Worm (Caenorhabditis elegans) whole organism, late embryonic: Measurements from ENCODE around the gene zyg-8.

Source experiments
- ets-4 ChIP-seq: sonication (generic microtip); optimal IDR thresholded peaks from 2 replicates; lab custom pipeline; 2016; ENCODE audit warnings: missing genetic modification characterization, missing compliant biosample characterization
- eyg-1 ChIP-seq: sonication (generic microtip); optimal IDR thresholded peaks from 2 replicates; lab custom pipeline; 2016; ENCODE audit warnings: missing genotype, missing genetic modification characterization, missing compliant biosample characterization
- fkh-10 ChIP-seq: fragments of 150-350 bp; optimal IDR thresholded peaks from 2 replicates; lab custom pipeline; 2014; ENCODE audit warnings: missing biosample characterization, missing genetic modification reagents, missing genetic modification characterization
- lim-6 ChIP-seq: sonication (generic microtip); optimal IDR thresholded peaks from 2 replicates; lab custom pipeline; 2016; ENCODE audit warnings: missing genetic modification characterization, missing compliant biosample characterization
- lin-11 ChIP-seq: fragments of 200-800 bp; sonication (Bioruptor generic); optimal IDR thresholded peaks from 2 replicates; lab custom pipeline; 2018; ENCODE audit warnings: mild to moderate bottlenecking, missing genetic modification characterization, missing compliant biosample characterization
- nhr-11 ChIP-seq: fragments of 150-350 bp; optimal IDR thresholded peaks from 2 replicates; lab custom pipeline; 2014; ENCODE audit warnings: missing biosample characterization, missing genetic modification characterization
- pax-1 ChIP-seq: fragments of 150-350 bp; optimal IDR thresholded peaks from 2 replicates; lab custom pipeline; 2014; ENCODE audit warnings: missing biosample characterization, missing genetic modification characterization

DNA sequence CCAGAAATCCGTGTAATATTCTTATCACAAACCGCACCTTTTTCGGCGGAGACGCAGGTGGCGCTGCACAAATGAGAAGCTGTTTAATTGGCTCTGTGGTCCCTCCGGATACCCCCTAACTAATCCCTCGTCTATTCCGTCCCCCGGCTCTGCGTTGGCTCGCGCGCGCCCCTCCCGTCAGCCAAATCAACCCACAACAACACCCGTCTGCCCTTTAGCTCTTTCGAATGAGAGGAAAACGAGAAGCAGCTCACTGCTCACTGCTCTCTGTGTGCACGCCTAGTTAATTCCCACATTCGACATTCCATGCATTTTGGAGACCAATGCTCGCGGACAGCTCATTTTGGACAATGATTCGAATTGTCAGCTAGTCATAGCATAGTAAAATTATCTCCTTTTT is 1.4 kb upstream of the zyg-8 start:
- TF ChIP-seq lin-11 (tag; lab: Kevin White, UChicago) (no peak), eyg-1 (tag; lab: Kevin White, UChicago) (no peak), nhr-11 (tag; lab: Kevin White, UChicago) (no peak), fkh-10 (GFP tag; lab: Kevin White, UChicago) (no peak), ets-4 (tag; lab: Kevin White, UChicago) (no peak), lim-6 (tag; lab: Kevin White, UChicago) (no peak), pax-1 (tag; lab: Kevin White, UChicago) (no peak)
